Worm (Caenorhabditis elegans): ENCODE measurements around the gene ZC204.17.

The ZC204.17 gene

DNA sequence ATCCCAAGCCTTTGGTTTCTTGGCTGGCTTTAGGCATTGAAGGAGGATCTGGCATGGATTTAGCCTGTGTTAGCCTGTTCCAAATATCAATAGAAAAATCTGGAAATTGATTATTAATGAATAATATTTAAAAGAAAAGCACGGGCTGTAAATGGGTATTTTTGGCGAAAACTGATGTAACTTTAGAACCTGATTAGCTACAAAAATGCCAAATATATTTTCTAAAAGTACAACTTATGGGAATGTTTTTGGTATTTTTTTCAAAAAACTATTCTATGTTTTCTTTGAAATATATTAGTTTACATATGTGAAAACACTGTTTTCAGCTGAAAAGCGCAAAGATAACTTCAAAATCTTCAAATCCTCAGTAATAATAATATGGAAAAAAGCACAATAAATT, 45.4 kb downstream of the ZC204.17 start, which contains the start of gene bath-26:
TSS of gene bath-26 (minus strand) at position 101 of the 400 bp plus-strand sequence.
- TF ChIP-seq ceh-40 (GFP tag; IDR thresholded peaks at IDR 0.05) (no peak), madf-10 (tag; optimal IDR thresholded peaks at IDR 0.05) (no peak), Y56A3A.18 (GFP tag; IDR thresholded peaks at IDR 0.05) (no peak), tbp1 (GFP tag; optimal IDR thresholded peaks at IDR 0.05) (no peak), ZK185.1 (tag; optimal IDR thresholded peaks at IDR 0.05; ENCODE audit: poor library complexity, severe bottlenecking) (no peak), ceh-91 (GFP tag; IDR thresholded peaks at IDR 0.05) (no peak), tbx-9 (tag; optimal IDR thresholded peaks at IDR 0.05; ENCODE audit: borderline replicate concordance) (no peak), athp-1 (tag; optimal IDR thresholded peaks at IDR 0.05) (no peak), lsl-1 (GFP tag; optimal IDR thresholded peaks at IDR 0.05) (no peak), egl-18 (GFP tag; IDR thresholded peaks at IDR 0.05) (no peak), madf-6 (GFP tag; IDR thresholded peaks at IDR 0.05) (no peak), B0019.2 (GFP tag; conservative IDR thresholded peaks at IDR 0.05) (no peak), madf-8 (GFP tag; conservative IDR thresholded peaks at IDR 0.05) (no peak), hrde-1 (tag; optimal IDR thresholded peaks at IDR 0.05; ENCODE audit: borderline replicate concordance) (no peak), chd-7 (tag; optimal IDR thresholded peaks at IDR 0.05) (no peak)

DNA sequence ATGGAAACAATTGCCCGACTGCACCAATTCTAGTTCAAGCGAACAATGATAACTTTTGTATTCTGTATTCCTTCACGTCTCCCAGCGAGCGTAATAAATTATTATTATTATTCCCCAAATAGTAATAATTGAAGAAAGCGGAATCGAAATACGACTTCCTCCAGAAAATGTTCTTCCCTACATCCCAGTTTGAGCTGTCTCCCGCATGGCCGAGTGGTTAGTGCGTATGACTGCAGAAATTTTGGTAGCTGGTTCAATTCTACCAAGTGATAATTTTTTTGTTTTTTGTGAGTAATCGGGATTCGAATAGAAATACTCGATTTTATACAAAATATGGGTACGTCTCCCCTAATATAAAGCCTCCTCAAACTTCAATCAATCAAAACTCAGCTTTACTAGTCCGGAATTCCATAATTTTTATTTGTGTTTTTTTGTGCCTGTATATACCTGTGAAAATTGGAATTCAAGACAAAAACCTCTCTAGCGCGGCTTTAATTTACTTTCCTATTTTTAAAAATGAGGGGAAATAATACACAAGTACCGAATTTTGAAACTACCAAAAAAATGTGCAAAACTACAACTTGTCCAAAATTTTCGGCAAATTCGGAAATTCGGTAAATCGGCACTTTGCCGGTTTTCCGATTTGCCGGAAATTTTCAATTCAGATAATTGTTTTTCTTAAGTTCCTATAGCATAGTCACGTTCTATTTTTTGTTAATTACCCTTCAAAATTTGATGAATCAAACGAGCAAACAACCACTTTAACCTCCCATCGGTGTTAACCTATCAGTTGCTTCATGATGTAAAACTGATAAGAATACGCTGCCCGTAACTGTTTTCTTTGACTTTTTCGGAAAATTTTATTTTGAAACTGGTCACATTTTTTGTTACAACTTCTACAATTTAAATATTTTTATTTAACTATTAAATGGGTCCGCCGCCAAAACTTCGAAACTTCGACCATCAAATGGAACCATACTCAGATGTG, 48.7 kb downstream of the ZC204.17 start, which contains the start of gene bath-46:
TSS of gene bath-46 (plus strand) at position 806 of the 988 bp plus-strand sequence.
- no peak for TF ChIP-seq zfh-2 (GFP tag; conservative IDR thresholded peaks at IDR 0.05)
- TF ChIP-seq Y95B8A.8 (GFP tag; IDR thresholded peaks at IDR 0.05) = 0 out of 2 replicates have a peak, but pooled peaks have one; percentile 46
- peak; percentile 38 for TF ChIP-seq nhr-80 (tag; optimal IDR thresholded peaks at IDR 0.05)
- TF ChIP-seq rcor-1 (GFP tag; IDR thresholded peaks at IDR 0.05) = 0 out of 2 replicates have a peak, but pooled peaks have one; percentile 8
- TF ChIP-seq lin-26 (GFP tag; IDR thresholded peaks at IDR 0.05) = peak; percentile 77
- peak; percentile 84 for TF ChIP-seq tbp1 (GFP tag; optimal IDR thresholded peaks at IDR 0.05)
- TF ChIP-seq rpc-1 (optimal IDR thresholded peaks at IDR 0.05) = peak; percentile 11
- peak; percentile 61 for TF ChIP-seq rpc-1 (tag; optimal IDR thresholded peaks at IDR 0.05)
- no peak for TF ChIP-seq ceh-91 (GFP tag; IDR thresholded peaks at IDR 0.05)
- no peak for TF ChIP-seq K11D2.4 (GFP tag; IDR thresholded peaks at IDR 0.05)
- no peak for TF ChIP-seq let-526 (GFP tag; IDR thresholded peaks at IDR 0.05)
- TF ChIP-seq dox-1 (GFP tag; IDR thresholded peaks at IDR 0.05) = 0 out of 2 replicates have a peak, but pooled peaks have one; percentile 24
- TF ChIP-seq B0261.1 (tag; optimal IDR thresholded peaks at IDR 0.05) = peak; percentile 59
- 0 out of 2 replicates have a peak, but pooled peaks have one; percentile 69 for TF ChIP-seq ztf-25 (GFP tag; IDR thresholded peaks at IDR 0.05)

Data from whole organism, young adult.